Fruit fly (Drosophila melanogaster): Measurements from ENCODE around the gene flip.

flip gene

dm6 chr3R:4308708-4309107 is 31.0 kb upstream of the flip start:
- no peak for TF ChIP-seq CG16779 (tag; optimal IDR thresholded peaks at IDR 0.05)
- TF ChIP-seq CG3919 (GFP tag; optimal IDR thresholded peaks at IDR 0.05): no peak
- TF ChIP-seq svp (GFP tag): peak; percentile 56

- TF ChIP-seq esn (GFP tag; optimal IDR thresholded peaks at IDR 0.05) (peak; percentile 23), ss (GFP tag; optimal IDR thresholded peaks at IDR 0.05) (peak in 1 of 2 experiments; percentile 47), CG1621 (tag; optimal IDR thresholded peaks at IDR 0.05) (peak; percentile 78), CG31627 (GFP tag; optimal IDR thresholded peaks at IDR 0.05) (no peak), topi (GFP tag; optimal IDR thresholded peaks at IDR 0.05) (peak; percentile 1), vri (GFP tag; optimal IDR thresholded peaks at IDR 0.05) (peak; percentile 21), Sox102F (GFP tag; optimal IDR thresholded peaks at IDR 0.05) (peak; percentile 41), CG15336 (GFP tag; IDR thresholded peaks at IDR 0.05) (no peak; the same call in 1 of the 2 replicates), CG6854 (GFP tag; optimal IDR thresholded peaks at IDR 0.05) (peak; percentile 76), CG10631 (GFP tag; optimal IDR thresholded peaks at IDR 0.05) (no peak), fd59A (GFP tag; optimal IDR thresholded peaks at IDR 0.05) (no peak), CG6808 (GFP tag; optimal IDR thresholded peaks at IDR 0.05) (no peak), svp (GFP tag) (peak; percentile 96), net (GFP tag; optimal IDR thresholded peaks at IDR 0.05) (no peak), fd85E (GFP tag; optimal IDR thresholded peaks at IDR 0.05) (peak; percentile 35), CG6163 (GFP tag; IDR thresholded peaks at IDR 0.05) (no peak), Sox14 (GFP tag; optimal IDR thresholded peaks at IDR 0.05) (peak; percentile 16), acj6 (GFP tag; optimal IDR thresholded peaks at IDR 0.05) (no peak), Eip78C (GFP tag) (peak; percentile 77), dsx (GFP tag; optimal IDR thresholded peaks at IDR 0.05; ENCODE audit: poor library complexity, severe bottlenecking) (no peak)
These were observed 30.1 kb upstream of the flip start, which contains the start of gene MP1 for dm6 chr3R:4307664-4308416. TSS of gene MP1 (plus strand) at chr3R:4307908.

DNA sequence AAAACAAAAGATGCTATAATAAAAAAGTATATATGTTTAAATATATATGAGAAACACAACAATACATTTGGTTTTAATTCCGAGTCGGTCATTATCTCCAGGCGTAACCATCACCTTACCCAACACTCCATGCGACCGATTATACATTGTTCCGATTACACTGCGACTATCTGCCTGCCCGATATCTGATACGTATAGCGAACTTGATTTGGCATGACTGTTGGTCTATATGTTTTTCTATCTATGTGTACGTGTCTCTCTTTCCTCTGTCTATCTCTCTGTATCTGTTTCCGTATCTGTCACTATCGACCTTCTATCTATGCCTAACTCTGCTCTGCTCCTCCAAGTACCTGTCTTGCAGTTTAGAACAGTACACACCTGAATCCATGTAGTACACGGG is 23.8 kb upstream of the flip start:
- TF ChIP-seq svp (GFP tag) (peak; percentile 64), Eip78C (GFP tag) (peak; percentile 9), vri (GFP tag; optimal IDR thresholded peaks at IDR 0.05) (peak; percentile 57), Eip93F (GFP tag; optimal IDR thresholded peaks at IDR 0.05) (no peak), Gug (GFP tag; IDR thresholded peaks at IDR 0.05) (no peak)

DNA sequence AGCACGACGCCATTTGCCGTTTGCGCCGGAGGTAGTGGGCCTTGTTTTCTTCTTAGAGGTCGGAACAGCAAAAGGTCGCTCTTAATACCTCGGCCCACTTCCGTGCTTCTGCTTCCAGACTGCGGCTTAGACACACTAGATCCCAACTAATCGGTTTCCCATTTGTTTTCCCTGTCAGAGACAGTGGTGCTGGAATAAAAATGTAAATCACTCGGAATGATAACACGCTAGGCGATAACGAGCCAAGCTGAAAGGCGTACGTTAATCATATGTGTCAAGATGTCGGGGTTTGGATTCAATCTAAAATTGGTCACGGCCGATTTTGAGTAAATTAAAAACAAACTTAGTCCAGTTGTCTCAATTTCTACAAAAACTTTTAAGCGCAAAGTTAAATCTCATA is 17.0 kb upstream of the flip start, which contains the start of gene Nepl11:
Gene Nepl11 (minus strand): TSS at position 152 of the 400 bp plus-strand sequence.
- TF ChIP-seq ss (GFP tag; optimal IDR thresholded peaks at IDR 0.05) (no peak), CG6808 (GFP tag; optimal IDR thresholded peaks at IDR 0.05) (no peak), topi (GFP tag; optimal IDR thresholded peaks at IDR 0.05) (no peak), Ets96B (tag; optimal IDR thresholded peaks at IDR 0.05) (no peak), Blimp-1 (GFP tag; optimal IDR thresholded peaks at IDR 0.05) (no peak), Lpt (GFP tag; optimal IDR thresholded peaks at IDR 0.05) (no peak), CG11294 (GFP tag; IDR thresholded peaks at IDR 0.05) (no peak), CG10669 (GFP tag; optimal IDR thresholded peaks at IDR 0.05) (no peak), CG4318 (GFP tag; optimal IDR thresholded peaks at IDR 0.05) (no peak), Hr39 (GFP tag; optimal IDR thresholded peaks at IDR 0.05) (no peak), fkh (GFP tag; optimal IDR thresholded peaks at IDR 0.05) (no peak), CG8632 (GFP tag; optimal IDR thresholded peaks at IDR 0.05) (no peak)

dm6 chr3R:4292185-4292584 is 14.5 kb upstream of the flip start:
- TF ChIP-seq acj6 (GFP tag; optimal IDR thresholded peaks at IDR 0.05): no peak
- TF ChIP-seq CG6163 (GFP tag; IDR thresholded peaks at IDR 0.05): no peak
- no peak for TF ChIP-seq CG11902 (GFP tag; optimal IDR thresholded peaks at IDR 0.05)

Measured in whole organism, prepupa.